Worm (Caenorhabditis elegans): ENCODE data around the gene F44E7.5.
A peak's percentile ranks its signal among the peaks of the same experiment; 100 is the strongest.

- TF ChIP-seq nhr-80 (tag; optimal IDR thresholded peaks at IDR 0.05) = peak; percentile 91
- TF ChIP-seq egl-18 (GFP tag; IDR thresholded peaks at IDR 0.05) = no peak
- no peak for TF ChIP-seq nfya-1 (tag; optimal IDR thresholded peaks at IDR 0.05; ENCODE audit: borderline replicate concordance, insufficient read depth)
- TF ChIP-seq ceh-91 (GFP tag; IDR thresholded peaks at IDR 0.05) = peak; percentile 24; the same call in 1 of the 2 replicates
- no peak for TF ChIP-seq rcor-1 (GFP tag; IDR thresholded peaks at IDR 0.05)
- no peak for TF ChIP-seq rec-8 (tag; optimal IDR thresholded peaks at IDR 0.05)
Observed at ce11 chrV:5780713-5781360, at the start of gene F44E7.5.

Measured in whole organism, young adult.